Fruit fly (Drosophila melanogaster): ENCODE results near the gene CG12256.

DNA sequence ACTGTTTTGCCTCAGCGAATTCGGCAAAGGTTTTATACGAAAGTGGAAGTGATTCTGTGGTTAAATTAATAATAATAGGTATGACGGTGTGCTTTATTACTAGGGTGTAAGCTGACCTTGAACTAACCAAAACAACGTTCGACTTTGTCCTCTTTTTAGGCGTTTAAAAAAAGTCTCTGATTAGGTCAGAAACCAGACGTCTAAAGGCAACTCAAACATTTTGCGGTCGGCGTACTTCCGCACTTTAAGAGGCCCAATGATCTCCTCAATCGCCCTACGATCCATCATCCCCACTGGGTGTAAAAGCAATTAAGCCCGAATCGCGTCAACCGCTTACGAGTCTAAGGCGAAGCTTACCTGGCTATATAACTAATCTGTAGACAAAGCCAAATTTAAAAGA, 13.0 kb upstream of the CG12256 start, which contains the start of gene Cyp313a3:
- TF ChIP-seq CG8478 (optimal IDR thresholded peaks at IDR 0.05): no peak
- TF ChIP-seq CTCF (optimal IDR thresholded peaks at IDR 0.05): no peak
